Worm (Caenorhabditis elegans): Measurements from ENCODE around the gene F29B9.11.

The F29B9.11 gene

ce11 chrIV:4660151-4661041 is at the start of gene F29B9.11, which contains the start of gene jmjd-1.2 (continued):
- TF ChIP-seq T07F8.4 (tag; optimal IDR thresholded peaks at IDR 0.05), result peak; percentile 6
- no peak for TF ChIP-seq lag-1 (GFP tag; IDR thresholded peaks at IDR 0.05)
- peak; percentile 54 for TF ChIP-seq zim-3 (tag; optimal IDR thresholded peaks at IDR 0.05)
- TF ChIP-seq Y95B8A.8 (GFP tag; IDR thresholded peaks at IDR 0.05), result peak; percentile 83
- no peak for TF ChIP-seq cebp-2 (GFP tag; IDR thresholded peaks at IDR 0.05)
- TF ChIP-seq lin-26 (GFP tag; IDR thresholded peaks at IDR 0.05), result no peak
- peak; percentile 42 for TF ChIP-seq gei-17 (GFP tag; optimal IDR thresholded peaks at IDR 0.05)
- peak; percentile 57 for TF ChIP-seq atf-7 (tag; optimal IDR thresholded peaks at IDR 0.05)
- no peak for TF ChIP-seq hlh-12 (tag; optimal IDR thresholded peaks at IDR 0.05)
- peak; percentile 86 for TF ChIP-seq rcor-1 (GFP tag; IDR thresholded peaks at IDR 0.05)
- TF ChIP-seq somi-1 (GFP tag; optimal IDR thresholded peaks at IDR 0.05), result peak; percentile 49
- TF ChIP-seq F37B4.10 (GFP tag; IDR thresholded peaks at IDR 0.05), result no peak
- TF ChIP-seq repo-1 (tag; optimal IDR thresholded peaks at IDR 0.05), result no peak
- TF ChIP-seq D2030.7 (GFP tag; IDR thresholded peaks at IDR 0.05), result peak; percentile 85
- TF ChIP-seq F23B12.7 (tag; optimal IDR thresholded peaks at IDR 0.05; ENCODE audit: insufficient read depth), result peak; percentile 0
- TF ChIP-seq F52B5.7 (tag; optimal IDR thresholded peaks at IDR 0.05), result no peak
- TF ChIP-seq akir-1 (GFP tag; optimal IDR thresholded peaks at IDR 0.05), result peak; percentile 85
- peak; percentile 84 for TF ChIP-seq snpc-3.4 (tag; optimal IDR thresholded peaks at IDR 0.05)
- TF ChIP-seq rec-8 (tag; optimal IDR thresholded peaks at IDR 0.05), result peak in 1 of 2 experiments; percentile 4
- no peak for TF ChIP-seq dpff-1 (tag; optimal IDR thresholded peaks at IDR 0.05)
- TF ChIP-seq ceh-40 (GFP tag; IDR thresholded peaks at IDR 0.05), result no peak
- TF ChIP-seq B0336.3 (GFP tag; IDR thresholded peaks at IDR 0.05), result peak; percentile 89
- TF ChIP-seq snpc-1.3 (tag; optimal IDR thresholded peaks at IDR 0.05; ENCODE audit: insufficient read depth), result peak; percentile 50
- TF ChIP-seq snpc-4 (GFP tag; optimal IDR thresholded peaks at IDR 0.05), result peak; percentile 51
- TF ChIP-seq snpc-4 (tag; optimal IDR thresholded peaks at IDR 0.05), result peak; percentile 14 to 83 (median 77)
- no peak for TF ChIP-seq unc-62 (GFP tag; optimal IDR thresholded peaks at IDR 0.05)
- TF ChIP-seq pbrm-1 (GFP tag; IDR thresholded peaks at IDR 0.05), result peak; percentile 94
- TF ChIP-seq C17E4.6 (GFP tag; IDR thresholded peaks at IDR 0.05), result peak; percentile 82; the same call in 1 of the 2 replicates
- no peak for TF ChIP-seq ama-1 (optimal IDR thresholded peaks at IDR 0.05)
- TF ChIP-seq ama-1 (GFP tag; optimal IDR thresholded peaks at IDR 0.05), result no peak
- no peak for TF ChIP-seq hlh-26 (GFP tag; conservative IDR thresholded peaks at IDR 0.05)
- peak; percentile 63 for TF ChIP-seq B0035.1 (tag; optimal IDR thresholded peaks at IDR 0.05)
- TF ChIP-seq dox-1 (GFP tag; IDR thresholded peaks at IDR 0.05), result peak; percentile 96
- peak; percentile 79 for TF ChIP-seq ekl-4 (GFP tag; IDR thresholded peaks at IDR 0.05)
- 0 out of 2 replicates have a peak, but pooled peaks have one; percentile 23 for TF ChIP-seq sea-2 (GFP tag; IDR thresholded peaks at IDR 0.05)
- peak; percentile 87 for TF ChIP-seq madf-6 (GFP tag; IDR thresholded peaks at IDR 0.05)

- TF ChIP-seq nhr-27 (tag; optimal IDR thresholded peaks at IDR 0.05) (peak; percentile 43), hmg-1.2 (GFP tag; IDR thresholded peaks at IDR 0.05) (no peak)
Observed at ce11 chrIV:4705922-4706321, 45.9 kb upstream of the F29B9.11 start.

Measured in whole organism, young adult.